Worm (Caenorhabditis elegans) whole organism, late embryonic: ENCODE data around the gene asah-2.

Experiments
- C08G9.2 ChIP-seq: sonication (generic microtip); optimal IDR thresholded peaks from 2 replicates; lab custom pipeline; 2016; ENCODE audit warnings: mild to moderate bottlenecking, missing genetic modification characterization, moderate library complexity, missing compliant biosample characterization
- K02D7.2 ChIP-seq: sonication (generic microtip); optimal IDR thresholded peaks from 2 replicates; lab custom pipeline; 2017; ENCODE audit warnings: mild to moderate bottlenecking, missing genetic modification characterization, missing compliant biosample characterization
- K09A11.1 ChIP-seq: sonication (generic microtip); optimal IDR thresholded peaks from 2 replicates; lab custom pipeline; 2017; ENCODE audit warnings: antibody characterized with exemption, mild to moderate bottlenecking, missing genetic modification characterization, missing compliant biosample characterization; ENCODE audit not compliant: insufficient read depth
- T23F11.4 ChIP-seq: fragments of 200-800 bp; sonication (Bioruptor generic); optimal IDR thresholded peaks from 2 replicates; lab custom pipeline; 2018; ENCODE audit warnings: mild to moderate bottlenecking, missing genetic modification characterization, missing compliant biosample characterization
- ceh-14 ChIP-seq: sonication (generic microtip); optimal IDR thresholded peaks from 2 replicates; lab custom pipeline; 2016; ENCODE audit warnings: missing genotype, missing genetic modification characterization, missing compliant biosample characterization
- ceh-18 ChIP-seq: sonication (generic microtip); optimal IDR thresholded peaks from 2 replicates; lab custom pipeline; 2016; ENCODE audit warnings: missing genetic modification characterization, missing compliant biosample characterization
- ceh-19 ChIP-seq: fragments of 200-800 bp; sonication (Bioruptor generic); optimal IDR thresholded peaks from 2 replicates; lab custom pipeline; 2018; ENCODE audit warnings: mild to moderate bottlenecking, missing genetic modification characterization, missing compliant biosample characterization
- ceh-22 ChIP-seq: sonication (generic microtip); optimal IDR thresholded peaks from 2 replicates; lab custom pipeline; 2017; ENCODE audit warnings: missing biosample characterization, missing genetic modification characterization
- ceh-24 ChIP-seq: sonication (generic microtip); optimal IDR thresholded peaks from 2 replicates; lab custom pipeline; 2016; ENCODE audit warnings: mild to moderate bottlenecking, missing genetic modification characterization, missing compliant biosample characterization
- ceh-45 ChIP-seq: fragments of 200-800 bp; sonication (Bioruptor generic); IDR thresholded peaks from 2 replicates; pipeline ENCODE4 v1.3.6; 2022; ENCODE audit warnings: missing genetic modification reagents, missing genetic modification characterization, missing compliant biosample characterization
- che-1 ChIP-seq: sonication (generic microtip); optimal IDR thresholded peaks from 2 replicates; lab custom pipeline; 2016; ENCODE audit warnings: mild to moderate bottlenecking, missing genetic modification characterization, missing compliant biosample characterization
- dmd-4 ChIP-seq: sonication (generic microtip); optimal IDR thresholded peaks from 2 replicates; lab custom pipeline; 2016; ENCODE audit warnings: borderline replicate concordance, missing genetic modification characterization, missing compliant biosample characterization
- elt-2 ChIP-seq: sonication (generic microtip); optimal IDR thresholded peaks from 2 replicates; lab custom pipeline; 2016; ENCODE audit warnings: missing genetic modification reagents, missing genetic modification characterization, missing compliant biosample characterization
- elt-4 ChIP-seq: sonication (generic microtip); optimal IDR thresholded peaks from 2 replicates; lab custom pipeline; 2016; ENCODE audit warnings: missing genetic modification characterization, missing compliant biosample characterization
- ets-4 ChIP-seq: sonication (generic microtip); optimal IDR thresholded peaks from 2 replicates; lab custom pipeline; 2016; ENCODE audit warnings: missing genetic modification characterization, missing compliant biosample characterization
- eyg-1 ChIP-seq: sonication (generic microtip); optimal IDR thresholded peaks from 2 replicates; lab custom pipeline; 2016; ENCODE audit warnings: missing genotype, missing genetic modification characterization, missing compliant biosample characterization
- fax-1 ChIP-seq: sonication (generic microtip); optimal IDR thresholded peaks from 2 replicates; lab custom pipeline; 2016; ENCODE audit warnings: missing genotype, missing genetic modification characterization, missing compliant biosample characterization
- fkh-10 ChIP-seq: fragments of 150-350 bp; optimal IDR thresholded peaks from 2 replicates; lab custom pipeline; 2014; ENCODE audit warnings: missing biosample characterization, missing genetic modification reagents, missing genetic modification characterization
- fkh-6 ChIP-seq: sonication (generic microtip); optimal IDR thresholded peaks from 2 replicates; lab custom pipeline; 2016; ENCODE audit warnings: missing genetic modification characterization, missing compliant biosample characterization
- gmeb-2 ChIP-seq: sonication (generic microtip); optimal IDR thresholded peaks from 2 replicates; lab custom pipeline; 2016; ENCODE audit warnings: missing genetic modification characterization, inconsistent platforms, missing compliant biosample characterization
- hlh-13 ChIP-seq: fragments of 200-800 bp; sonication (Bioruptor generic); optimal IDR thresholded peaks from 2 replicates; lab custom pipeline; 2018; ENCODE audit warnings: mild to moderate bottlenecking, missing genetic modification characterization, missing compliant biosample characterization
- lim-6 ChIP-seq: sonication (generic microtip); optimal IDR thresholded peaks from 2 replicates; lab custom pipeline; 2016; ENCODE audit warnings: missing genetic modification characterization, missing compliant biosample characterization
- madf-2 ChIP-seq: sonication (generic microtip); optimal IDR thresholded peaks from 2 replicates; lab custom pipeline; 2017; ENCODE audit warnings: missing genetic modification characterization, missing compliant biosample characterization
- nfya-1 ChIP-seq: sonication (generic microtip); optimal IDR thresholded peaks from 2 replicates; lab custom pipeline; 2017; ENCODE audit warnings: missing genetic modification characterization, mild to moderate bottlenecking, missing compliant biosample characterization, antibody characterized with exemption, moderate library complexity
- nhr-232 ChIP-seq: sonication (generic microtip); optimal IDR thresholded peaks from 2 replicates; lab custom pipeline; 2016; ENCODE audit warnings: missing genetic modification characterization, missing compliant biosample characterization
- odd-2 ChIP-seq: sonication (generic microtip); optimal IDR thresholded peaks from 2 replicates; lab custom pipeline; 2017; ENCODE audit warnings: antibody characterized with exemption, mild to moderate bottlenecking, missing genetic modification characterization, missing compliant biosample characterization
- pax-1 ChIP-seq: fragments of 150-350 bp; optimal IDR thresholded peaks from 2 replicates; lab custom pipeline; 2014; ENCODE audit warnings: missing biosample characterization, missing genetic modification characterization
- pha-4 ChIP-seq: fragments of 150-350 bp; optimal IDR thresholded peaks from 2 replicates; lab custom pipeline; 2018; ENCODE audit warnings: missing biosample characterization, missing genetic modification reagents, missing genetic modification characterization
- pros-1 ChIP-seq: fragments of 150-350 bp; optimal IDR thresholded peaks from 2 replicates; lab custom pipeline; 2014; ENCODE audit warnings: missing biosample characterization, missing genetic modification reagents, missing genetic modification characterization
- ref-2 ChIP-seq: sonication (generic microtip); optimal IDR thresholded peaks from 2 replicates; lab custom pipeline; 2016; ENCODE audit warnings: missing genetic modification characterization, missing compliant biosample characterization
- rnt-1 ChIP-seq: sonication (generic microtip); optimal IDR thresholded peaks from 2 replicates; lab custom pipeline; 2016; ENCODE audit warnings: missing genetic modification characterization, missing compliant biosample characterization
- sox-2 ChIP-seq: fragments of 200-800 bp; sonication (Bioruptor generic); IDR thresholded peaks from 2 replicates; pipeline ENCODE4 v1.3.6; 2022; ENCODE audit warnings: missing genetic modification reagents, missing genetic modification characterization, missing compliant biosample characterization
- sox-4 ChIP-seq: sonication (generic microtip); optimal IDR thresholded peaks from 2 replicates; lab custom pipeline; 2017; ENCODE audit warnings: mild to moderate bottlenecking, missing genetic modification characterization, inconsistent platforms, missing compliant biosample characterization
- syd-9 ChIP-seq: sonication (generic microtip); optimal IDR thresholded peaks from 2 replicates; lab custom pipeline; 2016; ENCODE audit warnings: mild to moderate bottlenecking, missing genetic modification characterization, moderate library complexity, missing compliant biosample characterization
- unc-55 ChIP-seq: sonication (generic microtip); optimal IDR thresholded peaks from 2 replicates; lab custom pipeline; 2017; ENCODE audit warnings: missing biosample characterization, missing genetic modification reagents, missing genetic modification characterization
- unc-86 ChIP-seq: sonication (generic microtip); optimal IDR thresholded peaks from 2 replicates; lab custom pipeline; 2016; ENCODE audit warnings: missing genetic modification characterization, missing compliant biosample characterization
- zip-5 ChIP-seq: sonication (generic microtip); optimal IDR thresholded peaks from 2 replicates; lab custom pipeline; 2016; ENCODE audit warnings: missing genetic modification characterization, missing compliant biosample characterization

The asah-2 gene

ce11 chrII:10144092-10144491 lies 4.7 kb downstream of the asah-2 start, which contains the start of gene F27E5.3:
Gene F27E5.3, minus strand, starts transcription at chrII:10144192.
- TF ChIP-seq ceh-19 (GFP tag; lab: Kevin White, UChicago): no peak
- TF ChIP-seq eyg-1: no peak
- no peak for TF ChIP-seq ceh-14 (tag; lab: Kevin White, UChicago)
- no peak for TF ChIP-seq nhr-232 (tag; lab: Kevin White, UChicago)
- no peak for TF ChIP-seq ceh-18 (tag; lab: Kevin White, UChicago)
- no peak for TF ChIP-seq ceh-22
- no peak for TF ChIP-seq syd-9
- TF ChIP-seq sox-2 (GFP tag; lab: Robert Waterston, UW): no peak
- no peak for TF ChIP-seq K02D7.2 (tag; lab: Kevin White, UChicago)
- TF ChIP-seq, all 69 proteins: peak for 0

- TF ChIP-seq fkh-6 (tag; lab: Kevin White, UChicago) (no peak), nfya-1 (peak; percentile 69)
Observed at ce11 chrII:10146488-10146887, 7.1 kb downstream of the asah-2 start, which contains the start of gene pax-3. Gene pax-3, plus strand, starts transcription at chrII:10146570.

- TF ChIP-seq zip-5 (tag; lab: Kevin White, UChicago): no peak
- TF ChIP-seq C08G9.2 (tag; lab: Kevin White, UChicago): no peak
- TF ChIP-seq madf-2 (tag; lab: Kevin White, UChicago): no peak
- no peak for TF ChIP-seq ceh-22
- no peak for TF ChIP-seq unc-55 (GFP tag; lab: Kevin White, UChicago)
Observed at ce11 chrII:10147502-10147901, 8.1 kb downstream of the asah-2 start.

ce11 chrII:10155106-10155505 lies 15.7 kb downstream of the asah-2 start, which contains the start of gene nlp-63:
Gene nlp-63, plus strand, starts transcription at chrII:10155406.
- TF ChIP-seq K02D7.2 (tag; lab: Kevin White, UChicago) (no peak), rnt-1 (tag; lab: Kevin White, UChicago) (no peak), ceh-45 (no peak), fax-1 (tag; lab: Kevin White, UChicago) (no peak), ceh-14 (tag; lab: Kevin White, UChicago) (no peak), ceh-24 (tag; lab: Kevin White, UChicago) (no peak), pha-4 (tag; lab: Kevin White, UChicago) (no peak), sox-2 (GFP tag; lab: Robert Waterston, UW) (no peak), dmd-4 (tag; lab: Kevin White, UChicago) (no peak), pax-1 (tag; lab: Kevin White, UChicago) (no peak), fkh-10 (GFP tag; lab: Kevin White, UChicago) (no peak), che-1 (tag; lab: Kevin White, UChicago) (no peak), elt-4 (tag; lab: Kevin White, UChicago) (no peak), ref-2 (no peak), hlh-13 (GFP tag; lab: Kevin White, UChicago) (no peak), ceh-19 (GFP tag; lab: Kevin White, UChicago) (no peak), ets-4 (no peak), unc-86 (tag; lab: Kevin White, UChicago) (no peak), pros-1 (tag; lab: Kevin White, UChicago) (no peak), lim-6 (tag; lab: Kevin White, UChicago) (no peak)

ce11 chrII:10162785-10163184 lies 23.4 kb downstream of the asah-2 start:
- TF ChIP-seq pha-4 (tag; lab: Kevin White, UChicago) (no peak), sox-4 (tag; lab: Kevin White, UChicago) (no peak), T23F11.4 (GFP tag; lab: Kevin White, UChicago) (peak; percentile 38), elt-2 (tag; lab: Kevin White, UChicago) (no peak), gmeb-2 (tag; lab: Kevin White, UChicago) (no peak), K09A11.1 (tag; lab: Kevin White, UChicago) (no peak), odd-2 (tag; lab: Kevin White, UChicago) (no peak), ref-2 (no peak)
